Worm (Caenorhabditis elegans): ENCODE results near the gene C08B6.11.

- TF ChIP-seq lin-13 (GFP tag; optimal IDR thresholded peaks at IDR 0.05) (no peak), fkh-10 (GFP tag; optimal IDR thresholded peaks at IDR 0.05) (no peak), unc-62 (GFP tag; optimal IDR thresholded peaks at IDR 0.05) (no peak), skn-1 (tag; optimal IDR thresholded peaks at IDR 0.05) (no peak), nhr-237 (tag; optimal IDR thresholded peaks at IDR 0.05) (no peak), pqm-1 (tag; optimal IDR thresholded peaks at IDR 0.05) (no peak), nhr-77 (tag; optimal IDR thresholded peaks at IDR 0.05) (no peak), ama-1 (optimal IDR thresholded peaks at IDR 0.05) (no peak), nhr-76 (tag; optimal IDR thresholded peaks at IDR 0.05) (no peak), hlh-17 (GFP tag; optimal IDR thresholded peaks at IDR 0.05; ENCODE audit: borderline replicate concordance) (no peak), mdl-1 (tag; optimal IDR thresholded peaks at IDR 0.05) (no peak)
Measured at ce11 chrV:10066769-10067168, 40.6 kb upstream of the C08B6.11 start, which contains the start of gene npr-39.
